Fruit fly (Drosophila melanogaster) whole organism, pupa: ENCODE data around the gene ihog.

Source experiments
- CG10348 ChIP-seq: fragments of 200-800 bp; sonication (Bioruptor generic); IDR thresholded peaks from 2 replicates; pipeline ENCODE4 v1.3.6; 2022; ENCODE audit warnings: missing biosample characterization, missing genetic modification characterization
- CG13204 ChIP-seq: fragments of 200-800 bp; sonication (Bioruptor generic); optimal IDR thresholded peaks from 2 replicates; lab custom pipeline; 2018; ENCODE audit warnings: missing biosample characterization, mild to moderate bottlenecking, missing genetic modification characterization, moderate library complexity
- CG17806 ChIP-seq: fragments of 200-800 bp; sonication (Bioruptor generic); optimal IDR thresholded peaks from 2 replicates; lab custom pipeline; 2018; ENCODE audit warnings: missing biosample characterization, mild to moderate bottlenecking, missing genetic modification characterization, moderate library complexity
- CG34367 ChIP-seq: fragments of 200-800 bp; sonication (Bioruptor generic); optimal IDR thresholded peaks from 2 replicates; lab custom pipeline; 2018; ENCODE audit warnings: missing biosample characterization, mild to moderate bottlenecking, missing genetic modification characterization
- CG4496 ChIP-seq: fragments of 200-800 bp; sonication (Bioruptor generic); IDR thresholded peaks from 3 replicates; pipeline ENCODE4 v1.3.6; 2022; ENCODE audit warnings: missing biosample characterization, missing genetic modification characterization
- CG8159 ChIP-seq: fragments of 200-800 bp; sonication (Bioruptor generic); optimal IDR thresholded peaks from 3 replicates; lab custom pipeline; 2018; ENCODE audit warnings: missing biosample characterization, mild to moderate bottlenecking, missing genetic modification characterization, moderate library complexity
- EcR ChIP-seq: fragments of 200-800 bp; sonication (Bioruptor generic); optimal IDR thresholded peaks from 3 replicates; lab custom pipeline; 2019; ENCODE audit warnings: missing biosample characterization, missing genetic modification characterization, mild to moderate bottlenecking, moderate library complexity, missing genetic modification reagents
- Ets98B ChIP-seq: fragments of 200-800 bp; sonication (Bioruptor generic); IDR thresholded peaks from 2 replicates; pipeline ENCODE4 v1.3.6; 2022; ENCODE audit warnings: missing biosample characterization, missing genetic modification characterization
- Pif1A ChIP-seq: fragments of 200-800 bp; sonication (Bioruptor generic); optimal IDR thresholded peaks from 3 replicates; lab custom pipeline; 2016; ENCODE audit warnings: missing biosample characterization, missing genetic modification characterization
- Snoo ChIP-seq: fragments of 200-800 bp; sonication (Bioruptor generic); optimal IDR thresholded peaks from 3 replicates; lab custom pipeline; 2017; ENCODE audit warnings: missing biosample characterization, mild to moderate bottlenecking, missing genetic modification characterization, inconsistent platforms
- fd96Ca ChIP-seq: fragments of 200-800 bp; sonication (Bioruptor generic); IDR thresholded peaks from 3 replicates; pipeline ENCODE4 v1.3.6; 2022; ENCODE audit warnings: missing biosample characterization, missing genetic modification characterization
- gl ChIP-seq: fragments of 200-800 bp; sonication (Bioruptor generic); optimal IDR thresholded peaks from 2 replicates; lab custom pipeline; 2018; ENCODE audit warnings: missing biosample characterization, mild to moderate bottlenecking, missing genetic modification characterization
- rn ChIP-seq: fragments of 200-800 bp; sonication (Bioruptor generic); IDR thresholded peaks from 2 replicates; pipeline ENCODE4 v1.3.6; 2022; ENCODE audit warnings: missing biosample characterization, missing genetic modification characterization

- no peak for TF ChIP-seq CG4496 (GFP tag; lab: Robert Waterston, UW)
- TF ChIP-seq CG34367: no peak
- TF ChIP-seq CG10348 (GFP tag; lab: Robert Waterston, UW): no peak
- no peak for TF ChIP-seq EcR (GFP tag; lab: Kevin White, UChicago)
- no peak for TF ChIP-seq Snoo (tag; lab: Kevin White, UChicago)
- no peak for TF ChIP-seq CG17806 (tag; lab: Kevin White, UChicago)
- TF ChIP-seq Pif1A: no peak
- TF ChIP-seq rn (GFP tag; lab: Robert Waterston, UW): no peak
- no peak for TF ChIP-seq fd96Ca
- TF ChIP-seq Ets98B: no peak
- no peak for TF ChIP-seq gl (tag; lab: Kevin White, UChicago)
- peak; percentile 13 for TF ChIP-seq CG8159 (tag; lab: Kevin White, UChicago)
- no peak for TF ChIP-seq CG13204 (GFP tag; lab: Kevin White, UChicago)
Observed at dm6 chr2L:6919850-6920660, 28.6 kb downstream of the ihog start, which contains the start of gene x16.
